Comparison of ENCODE assay signal across 1 fruit fly cellular context in the genomic region with DNA sequence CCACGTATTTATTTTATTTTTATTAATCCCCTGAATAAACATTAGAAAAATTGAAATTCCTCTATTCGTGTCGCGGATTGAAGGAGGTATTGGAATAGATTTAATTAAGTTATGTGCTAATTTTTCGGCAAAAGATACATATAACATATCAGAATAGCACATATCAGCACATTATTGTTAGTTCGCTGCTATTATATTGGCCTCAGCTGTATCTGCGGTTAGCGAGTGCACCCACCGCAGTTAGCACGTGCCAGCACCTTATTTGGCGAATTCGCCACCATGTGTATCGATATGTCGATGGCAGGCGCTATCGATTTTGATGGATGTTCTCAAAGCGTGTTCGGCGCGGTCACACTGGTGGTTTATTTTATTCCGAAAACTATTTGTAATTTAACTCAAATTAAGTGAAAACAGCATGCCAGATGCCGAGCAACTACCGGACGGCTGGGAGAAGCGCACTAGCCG.
A peak's percentile ranks its signal among the peaks of the same experiment; 100 is the strongest.
TF ChIP-seq lines count a peak whose summit lies in the region.

dod (plus strand) TSS at position 323 of the 465 bp plus-strand sequence.

TF ChIP-seq in whole organism, embryonic, 481 proteins besides CTCF, POLR2A, EP300 and RAD21 (continued from another document and continues in another):
- TF ChIP-seq CG4707 (GFP tag; optimal IDR thresholded peaks at IDR 0.05; lab: Kevin White, UChicago): peak; percentile 2
- TF ChIP-seq en (GFP tag; optimal IDR thresholded peaks at IDR 0.05; lab: Kevin White, UChicago): no peak
- peak; percentile 24 for TF ChIP-seq CG13296 (GFP tag; optimal IDR thresholded peaks at IDR 0.05; lab: Kevin White, UChicago)
- TF ChIP-seq CG12219 (GFP tag; optimal IDR thresholded peaks at IDR 0.05; lab: Kevin White, UChicago): peak; percentile 37
- peak; percentile 74 for TF ChIP-seq Lhr (GFP tag; optimal IDR thresholded peaks at IDR 0.05; lab: Kevin White, UChicago)
- peak; percentile 90 for TF ChIP-seq Ets65A (GFP tag; lab: Kevin White, UChicago)
- no peak for TF ChIP-seq CG10462 (GFP tag; optimal IDR thresholded peaks at IDR 0.05; lab: Kevin White, UChicago)
- no peak for TF ChIP-seq CG8281 (tag; optimal IDR thresholded peaks at IDR 0.05; lab: Kevin White, UChicago)
- TF ChIP-seq knrl (GFP tag; IDR thresholded peaks at IDR 0.05; lab: Robert Waterston, UW; ENCODE audit: partially characterized antibody): peak; percentile 77
- peak; percentile 70 for TF ChIP-seq CG34422 (GFP tag; IDR thresholded peaks at IDR 0.05; lab: Robert Waterston, UW)
- TF ChIP-seq tll (GFP tag; optimal IDR thresholded peaks at IDR 0.05; lab: Kevin White, UChicago): no peak
- TF ChIP-seq jing (GFP tag; optimal IDR thresholded peaks at IDR 0.05; lab: Kevin White, UChicago): no peak
- TF ChIP-seq Dek (tag; optimal IDR thresholded peaks at IDR 0.05; lab: Kevin White, UChicago): peak; percentile 43
- peak; percentile 47 for TF ChIP-seq CG12942 (GFP tag; optimal IDR thresholded peaks at IDR 0.05; lab: Kevin White, UChicago)
- TF ChIP-seq CG18476 (GFP tag; optimal IDR thresholded peaks at IDR 0.05; lab: Kevin White, UChicago): no peak
- no peak for TF ChIP-seq CG2678 (tag; optimal IDR thresholded peaks at IDR 0.05; lab: Kevin White, UChicago)
- TF ChIP-seq CG33213 (GFP tag; optimal IDR thresholded peaks at IDR 0.05; lab: Kevin White, UChicago): peak; percentile 73
- peak; percentile 35 for TF ChIP-seq HLH54F (GFP tag; optimal IDR thresholded peaks at IDR 0.05; lab: Kevin White, UChicago)
- no peak for TF ChIP-seq CG31365 (tag; optimal IDR thresholded peaks at IDR 0.05; lab: Kevin White, UChicago)
- no peak for TF ChIP-seq slou (GFP tag; optimal IDR thresholded peaks at IDR 0.05; lab: Kevin White, UChicago)
- peak; percentile 20; the same call in 1 of the 2 replicates for TF ChIP-seq E2f1 (GFP tag; IDR thresholded peaks at IDR 0.05; lab: Robert Waterston, UW)
- TF ChIP-seq CG6272 (GFP tag; IDR thresholded peaks at IDR 0.05; lab: Robert Waterston, UW): peak; percentile 45; the same call in 1 of the 2 replicates
- TF ChIP-seq bsh (GFP tag; optimal IDR thresholded peaks at IDR 0.05; lab: Kevin White, UChicago): peak in 1 of 2 experiments; percentile 56
- TF ChIP-seq CG12236 (GFP tag; optimal IDR thresholded peaks at IDR 0.05; lab: Kevin White, UChicago): no peak
- TF ChIP-seq Hr78 (GFP tag; optimal IDR thresholded peaks at IDR 0.05; lab: Kevin White, UChicago): no peak
- peak; percentile 47; the same call in 1 of the 3 replicates for TF ChIP-seq ken (GFP tag; IDR thresholded peaks at IDR 0.05; lab: Robert Waterston, UW)
- no peak for TF ChIP-seq salm (tag; optimal IDR thresholded peaks at IDR 0.05; lab: Kevin White, UChicago)
- no peak for TF ChIP-seq Nf-YA (GFP tag; IDR thresholded peaks at IDR 0.05; lab: Robert Waterston, UW)
- peak; percentile 26 to 53 for TF ChIP-seq Pdp1 (GFP tag; optimal IDR thresholded peaks at IDR 0.05; lab: Kevin White, UChicago)
- no peak for TF ChIP-seq corto (GFP tag; optimal IDR thresholded peaks at IDR 0.05; lab: Kevin White, UChicago)
- peak; percentile 79 for TF ChIP-seq CG6791 (GFP tag; IDR thresholded peaks at IDR 0.05; lab: Robert Waterston, UW; ENCODE audit: partially characterized antibody)
- no peak for TF ChIP-seq so (GFP tag; IDR thresholded peaks at IDR 0.05; lab: Robert Waterston, UW)
- TF ChIP-seq run (tag; optimal IDR thresholded peaks at IDR 0.05; lab: Kevin White, UChicago): peak; percentile 29
- peak; percentile 53 for TF ChIP-seq az2 (GFP tag; optimal IDR thresholded peaks at IDR 0.05; lab: Kevin White, UChicago)
- TF ChIP-seq CG7271 (tag; optimal IDR thresholded peaks at IDR 0.05; lab: Kevin White, UChicago): no peak
- peak; percentile 21 for TF ChIP-seq CG10209 (GFP tag; optimal IDR thresholded peaks at IDR 0.05; lab: Kevin White, UChicago)
- no peak for TF ChIP-seq CG8290 (GFP tag; optimal IDR thresholded peaks at IDR 0.05; lab: Kevin White, UChicago)
- TF ChIP-seq CG8290 (tag; optimal IDR thresholded peaks at IDR 0.05; lab: Kevin White, UChicago): peak in 1 of 2 experiments; percentile 91
- no peak for TF ChIP-seq CG17612 (GFP tag; IDR thresholded peaks at IDR 0.05; lab: Robert Waterston, UW)
- no peak for TF ChIP-seq mirr (GFP tag; optimal IDR thresholded peaks at IDR 0.05; lab: Kevin White, UChicago)
- no peak for TF ChIP-seq eyg (GFP tag; optimal IDR thresholded peaks at IDR 0.05; lab: Kevin White, UChicago)
- TF ChIP-seq fru (optimal IDR thresholded peaks at IDR 0.05; lab: Kevin White, UChicago): no peak
- peak; percentile 59 for TF ChIP-seq HLH4C (GFP tag; IDR thresholded peaks at IDR 0.05; lab: Robert Waterston, UW; ENCODE audit: partially characterized antibody)
- TF ChIP-seq sima (GFP tag; optimal IDR thresholded peaks at IDR 0.05; lab: Kevin White, UChicago): no peak
- TF ChIP-seq CG12391 (tag; optimal IDR thresholded peaks at IDR 0.05; lab: Kevin White, UChicago): peak; percentile 63
- TF ChIP-seq Mad (GFP tag; optimal IDR thresholded peaks at IDR 0.05; lab: Kevin White, UChicago): peak; percentile 35
- peak; percentile 10 for TF ChIP-seq CG2875 (GFP tag; optimal IDR thresholded peaks at IDR 0.05; lab: Kevin White, UChicago)
- no peak for TF ChIP-seq crc (GFP tag; optimal IDR thresholded peaks at IDR 0.05; lab: Kevin White, UChicago)
- no peak for TF ChIP-seq tx (GFP tag; optimal IDR thresholded peaks at IDR 0.05; lab: Kevin White, UChicago)
- TF ChIP-seq klu (GFP tag; IDR thresholded peaks at IDR 0.05; lab: Robert Waterston, UW): no peak
- peak; percentile 11 for TF ChIP-seq gcm (GFP tag; optimal IDR thresholded peaks at IDR 0.05; lab: Kevin White, UChicago)
- TF ChIP-seq GATAe (GFP tag; conservative IDR thresholded peaks at IDR 0.05; lab: Robert Waterston, UW): no peak
- TF ChIP-seq CG18764 (GFP tag; optimal IDR thresholded peaks at IDR 0.05; lab: Kevin White, UChicago): no peak
- no peak for TF ChIP-seq sc (optimal IDR thresholded peaks at IDR 0.05; lab: Kevin White, UChicago)
- TF ChIP-seq sc (GFP tag; optimal IDR thresholded peaks at IDR 0.05; lab: Kevin White, UChicago): no peak
- peak; percentile 34; the same call in 1 of the 2 replicates for TF ChIP-seq CG11085 (GFP tag; IDR thresholded peaks at IDR 0.05; lab: Robert Waterston, UW)
- no peak for TF ChIP-seq CG15479 (GFP tag; optimal IDR thresholded peaks at IDR 0.05; lab: Kevin White, UChicago)
- no peak for TF ChIP-seq D19A (tag; optimal IDR thresholded peaks at IDR 0.05; lab: Kevin White, UChicago)
- TF ChIP-seq CG10274 (GFP tag; optimal IDR thresholded peaks at IDR 0.05; lab: Kevin White, UChicago): no peak
- peak; percentile 44; the same call in 1 of the 2 replicates for TF ChIP-seq stc (GFP tag; IDR thresholded peaks at IDR 0.05; lab: Robert Waterston, UW)
- TF ChIP-seq Tbp (GFP tag; optimal IDR thresholded peaks at IDR 0.05; lab: Kevin White, UChicago): no peak
- peak; percentile 48; the same call in 1 of the 2 replicates for TF ChIP-seq H2.0 (GFP tag; IDR thresholded peaks at IDR 0.05; lab: Robert Waterston, UW)
- peak; percentile 44 to 52 for TF ChIP-seq dpn (GFP tag; optimal IDR thresholded peaks at IDR 0.05; lab: Kevin White, UChicago)
- peak; percentile 55 for TF ChIP-seq unpg (GFP tag; optimal IDR thresholded peaks at IDR 0.05; lab: Kevin White, UChicago)
- peak; percentile 34; the same call in 1 of the 3 replicates for TF ChIP-seq CG7963 (GFP tag; IDR thresholded peaks at IDR 0.05; lab: Robert Waterston, UW; ENCODE audit: partially characterized antibody)
- no peak for TF ChIP-seq CG6813 (GFP tag; optimal IDR thresholded peaks at IDR 0.05; lab: Kevin White, UChicago)
- TF ChIP-seq chif (GFP tag; optimal IDR thresholded peaks at IDR 0.05; lab: Kevin White, UChicago): peak; percentile 29 to 32
- peak; percentile 68 for TF ChIP-seq sna (GFP tag; IDR thresholded peaks at IDR 0.05; lab: Robert Waterston, UW; ENCODE audit: partially characterized antibody)
- TF ChIP-seq mam (GFP tag; optimal IDR thresholded peaks at IDR 0.05; lab: Kevin White, UChicago): peak; percentile 62
- peak; percentile 47; the same call in 1 of the 2 replicates for TF ChIP-seq lmd (GFP tag; IDR thresholded peaks at IDR 0.05; lab: Robert Waterston, UW)
- no peak for TF ChIP-seq slp2 (GFP tag; optimal IDR thresholded peaks at IDR 0.05; lab: Kevin White, UChicago)
- peak; percentile 18 for TF ChIP-seq CG4328 (GFP tag; optimal IDR thresholded peaks at IDR 0.05; lab: Kevin White, UChicago)
- peak; percentile 31 for TF ChIP-seq CG9817 (tag; optimal IDR thresholded peaks at IDR 0.05; lab: Kevin White, UChicago)
- no peak for TF ChIP-seq CG1602 (GFP tag; optimal IDR thresholded peaks at IDR 0.05; lab: Kevin White, UChicago)
- peak; percentile 51 for TF ChIP-seq CG30403 (GFP tag; optimal IDR thresholded peaks at IDR 0.05; lab: Kevin White, UChicago)
- peak; percentile 17 for TF ChIP-seq CG6765 (GFP tag; optimal IDR thresholded peaks at IDR 0.05; lab: Kevin White, UChicago)
- TF ChIP-seq ara (GFP tag; IDR thresholded peaks at IDR 0.05; lab: Robert Waterston, UW): peak; percentile 39; the same call in 1 of the 2 replicates
- TF ChIP-seq scrt (GFP tag; optimal IDR thresholded peaks at IDR 0.05; lab: Kevin White, UChicago): no peak
- TF ChIP-seq Hr3 (GFP tag; optimal IDR thresholded peaks at IDR 0.05; lab: Kevin White, UChicago): peak; percentile 44
- TF ChIP-seq trem (tag; optimal IDR thresholded peaks at IDR 0.05; lab: Kevin White, UChicago): peak; percentile 57
- peak; percentile 60 for TF ChIP-seq Xbp1 (GFP tag; optimal IDR thresholded peaks at IDR 0.05; lab: Kevin White, UChicago)
- peak; percentile 12 for TF ChIP-seq CG3995 (GFP tag; optimal IDR thresholded peaks at IDR 0.05; lab: Kevin White, UChicago)
- TF ChIP-seq CG9215 (GFP tag; IDR thresholded peaks at IDR 0.05; lab: Robert Waterston, UW): peak; percentile 30; the same call in 1 of the 2 replicates
- peak; percentile 57 for TF ChIP-seq bab2 (GFP tag; optimal IDR thresholded peaks at IDR 0.05; lab: Kevin White, UChicago)
- peak; percentile 16 for TF ChIP-seq Ssrp (tag; optimal IDR thresholded peaks at IDR 0.05; lab: Kevin White, UChicago)
- TF ChIP-seq Mrtf (GFP tag; IDR thresholded peaks at IDR 0.05; lab: Robert Waterston, UW): no peak
- TF ChIP-seq ttk (GFP tag; IDR thresholded peaks at IDR 0.05; lab: Robert Waterston, UW): peak; percentile 17; the same call in 1 of the 2 replicates
- no peak for TF ChIP-seq NC2α (GFP tag; optimal IDR thresholded peaks at IDR 0.05; lab: Kevin White, UChicago)
- no peak for TF ChIP-seq yki (optimal IDR thresholded peaks at IDR 0.05; lab: Kevin White, UChicago)
- no peak; the same call in 2 of the 3 replicates for TF ChIP-seq tgo (GFP tag; IDR thresholded peaks at IDR 0.05; lab: Robert Waterston, UW)
- peak; percentile 7 for TF ChIP-seq CG30020 (tag; optimal IDR thresholded peaks at IDR 0.05; lab: Kevin White, UChicago)
- no peak for TF ChIP-seq CG7839 (tag; optimal IDR thresholded peaks at IDR 0.05; lab: Kevin White, UChicago)
- peak; percentile 54 for TF ChIP-seq CG18262 (tag; optimal IDR thresholded peaks at IDR 0.05; lab: Kevin White, UChicago)
- TF ChIP-seq Xrp1 (GFP tag; IDR thresholded peaks at IDR 0.05; lab: Robert Waterston, UW): peak; percentile 44
- TF ChIP-seq org-1 (GFP tag; optimal IDR thresholded peaks at IDR 0.05; lab: Kevin White, UChicago): peak; percentile 25
- TF ChIP-seq dmrt99B (tag; optimal IDR thresholded peaks at IDR 0.05; lab: Kevin White, UChicago): no peak
- TF ChIP-seq C15 (GFP tag; IDR thresholded peaks at IDR 0.05; lab: Robert Waterston, UW): no peak
- peak; percentile 67 for TF ChIP-seq sob (GFP tag; IDR thresholded peaks at IDR 0.05; lab: Robert Waterston, UW)
- TF ChIP-seq CG13624 (GFP tag; optimal IDR thresholded peaks at IDR 0.05; lab: Kevin White, UChicago): peak; percentile 61
- TF ChIP-seq Hand (GFP tag; optimal IDR thresholded peaks at IDR 0.05; lab: Kevin White, UChicago): no peak
- peak; percentile 79 for TF ChIP-seq CG16813 (GFP tag; IDR thresholded peaks at IDR 0.05; lab: Robert Waterston, UW; ENCODE audit: partially characterized antibody)
- TF ChIP-seq pb (GFP tag; optimal IDR thresholded peaks at IDR 0.05; lab: Kevin White, UChicago): no peak
- TF ChIP-seq CG4404 (GFP tag; IDR thresholded peaks at IDR 0.05; lab: Robert Waterston, UW): 0 out of 2 replicates have a peak, but pooled peaks have one; percentile 23
- TF ChIP-seq TFAM (GFP tag; optimal IDR thresholded peaks at IDR 0.05; lab: Kevin White, UChicago): no peak
- TF ChIP-seq ato (GFP tag; IDR thresholded peaks at IDR 0.05; lab: Robert Waterston, UW; ENCODE audit: partially characterized antibody): peak; percentile 78
- TF ChIP-seq Atf6 (GFP tag; IDR thresholded peaks at IDR 0.05; lab: Robert Waterston, UW): no peak
- no peak for TF ChIP-seq NK7.1 (GFP tag; optimal IDR thresholded peaks at IDR 0.05; lab: Kevin White, UChicago)
- TF ChIP-seq stwl (tag; optimal IDR thresholded peaks at IDR 0.05; lab: Kevin White, UChicago): peak; percentile 70
- TF ChIP-seq Taf1 (GFP tag; IDR thresholded peaks at IDR 0.05; lab: Robert Waterston, UW): 0 out of 2 replicates have a peak, but pooled peaks have one; percentile 16
- peak; percentile 20 for TF ChIP-seq CG12155 (GFP tag; optimal IDR thresholded peaks at IDR 0.05; lab: Kevin White, UChicago)
- peak; percentile 7 for TF ChIP-seq CG6683 (GFP tag; optimal IDR thresholded peaks at IDR 0.05; lab: Kevin White, UChicago)
- TF ChIP-seq Lim3 (GFP tag; IDR thresholded peaks at IDR 0.05; lab: Robert Waterston, UW): no peak
- peak; percentile 15 for TF ChIP-seq ewg (GFP tag; optimal IDR thresholded peaks at IDR 0.05; lab: Kevin White, UChicago)
- TF ChIP-seq rib (GFP tag; IDR thresholded peaks at IDR 0.05; lab: Robert Waterston, UW): peak; percentile 59; the same call in 1 of the 2 replicates
- TF ChIP-seq CG12299 (tag; optimal IDR thresholded peaks at IDR 0.05; lab: Kevin White, UChicago): no peak
- TF ChIP-seq tup (GFP tag; optimal IDR thresholded peaks at IDR 0.05; lab: Kevin White, UChicago): no peak
- TF ChIP-seq CG14441 (GFP tag; IDR thresholded peaks at IDR 0.05; lab: Robert Waterston, UW): peak; percentile 37; the same call in 1 of the 2 replicates
- peak; percentile 52 for TF ChIP-seq CG17829 (tag; optimal IDR thresholded peaks at IDR 0.05; lab: Kevin White, UChicago)
- TF ChIP-seq Mes4 (GFP tag; optimal IDR thresholded peaks at IDR 0.05; lab: Kevin White, UChicago): no peak
- peak; percentile 17 for TF ChIP-seq MTF-1 (GFP tag; optimal IDR thresholded peaks at IDR 0.05; lab: Kevin White, UChicago; ENCODE audit: borderline replicate concordance)
- peak; percentile 20 for TF ChIP-seq Side (GFP tag; optimal IDR thresholded peaks at IDR 0.05; lab: Kevin White, UChicago)
- peak; percentile 72 for TF ChIP-seq CG2116 (GFP tag; optimal IDR thresholded peaks at IDR 0.05; lab: Kevin White, UChicago)
- no peak for TF ChIP-seq Aef1 (GFP tag; IDR thresholded peaks at IDR 0.05; lab: Robert Waterston, UW)
- TF ChIP-seq fd3F (GFP tag; optimal IDR thresholded peaks at IDR 0.05; lab: Kevin White, UChicago): no peak
- no peak for TF ChIP-seq Meics (GFP tag; optimal IDR thresholded peaks at IDR 0.05; lab: Kevin White, UChicago)
